Worm (Caenorhabditis elegans) whole organism, mixed stage, embryonic: Measurements from ENCODE around the gene fbxb-42.

Experiments used
- unc-62 ChIP-seq: fragments of 150-350 bp; optimal IDR thresholded peaks from 2 replicates; lab custom pipeline; 2014; ENCODE audit warnings: missing biosample characterization, missing genetic modification reagents, missing genetic modification characterization
- ztf-11 ChIP-seq: fragments of 150-350 bp; optimal IDR thresholded peaks from 2 replicates; lab custom pipeline; 2014; ENCODE audit warnings: missing biosample characterization, missing genetic modification characterization

ce11 chrII:1504266-1504665 lies 33.2 kb upstream of the fbxb-42 start, which contains the start of gene fdgt-1:
- TF ChIP-seq unc-62 (GFP tag; lab: Kevin White, UChicago) (no peak), ztf-11 (no peak)
